Worm (Caenorhabditis elegans) whole organism, L1 larva: Measurements from ENCODE around the gene mct-6.

ENCODE experiments used
- C04F5.9 ChIP-seq: sonication (generic microtip); optimal IDR thresholded peaks from 2 replicates; lab custom pipeline; 2016; ENCODE audit warnings: missing genetic modification characterization, missing compliant biosample characterization
- aha-1 ChIP-seq: fragments of 150-350 bp; optimal IDR thresholded peaks from 2 replicates; lab custom pipeline; 2014; ENCODE audit warnings: missing biosample characterization, missing genetic modification characterization
- alr-1 ChIP-seq: fragments of 200-800 bp; sonication (Bioruptor generic); optimal IDR thresholded peaks from 2 replicates; lab custom pipeline; 2018; ENCODE audit warnings: borderline replicate concordance, mild to moderate bottlenecking, missing genetic modification characterization, missing compliant biosample characterization
- ama-1 ChIP-seq: fragments of 150-350 bp; optimal IDR thresholded peaks from 2 replicates; lab custom pipeline; 2014
- blmp-1 ChIP-seq: fragments of 150-350 bp; optimal IDR thresholded peaks from 2 replicates; lab custom pipeline; 2014; ENCODE audit warnings: missing biosample characterization, missing genetic modification characterization
- ceh-82 ChIP-seq, 3 experiments: fragments of 150-350 bp in 1 of 3; sonication (generic microtip) in 2 of 3; optimal IDR thresholded peaks; 2 replicates each; lab custom pipeline; 2014 to 2017; ENCODE audit warnings: missing biosample characterization in 3 of 3, missing genetic modification characterization in 3 of 3
- dpl-1 ChIP-seq, 3 experiments: fragments of 150-350 bp in 2 of 3; sonication (generic microtip) in 1 of 3; optimal IDR thresholded peaks; 2 replicates each; lab custom pipeline; 2014 to 2017; ENCODE audit warnings: missing biosample characterization in 3 of 3, missing genetic modification characterization in 3 of 3, missing genetic modification reagents in 3 of 3
- efl-1 ChIP-seq, 4 experiments: fragments of 150-350 bp; optimal IDR thresholded peaks in 3 of 4; peaks in 1 of 4; 1 replicate in 1 of 4; 2 replicates in 3 of 4; lab custom pipeline; 2014; ENCODE audit warnings: missing biosample characterization in 2 of 4, missing genetic modification characterization in 2 of 4, missing genetic modification reagents in 2 of 4
- egl-27 ChIP-seq, 2 experiments: fragments of 150-350 bp in 1 of 2; sonication (generic microtip); optimal IDR thresholded peaks; 3 replicates each; lab custom pipeline; 2017 to 2018; ENCODE audit warnings: missing biosample characterization in 2 of 2, missing genetic modification characterization in 2 of 2, missing genetic modification reagents in 2 of 2
- elt-3 ChIP-seq, 6 experiments: fragments of 150-350 bp in 1 of 6; sonication (generic microtip); optimal IDR thresholded peaks; 2 replicates each; lab custom pipeline; 2017 to 2018; ENCODE audit warnings: missing biosample characterization in 6 of 6, missing genetic modification characterization in 6 of 6, inconsistent platforms in 1 of 6
- ets-5 ChIP-seq: fragments of 200-800 bp; sonication (Bioruptor generic); IDR thresholded peaks from 2 replicates; pipeline ENCODE4 v1.3.6; 2022; ENCODE audit warnings: missing genetic modification characterization, missing compliant biosample characterization
- fkh-10 ChIP-seq: sonication (generic microtip); optimal IDR thresholded peaks from 2 replicates; lab custom pipeline; 2017; ENCODE audit warnings: missing biosample characterization, missing genetic modification reagents, missing genetic modification characterization
- fkh-4 ChIP-seq: sonication (generic microtip); optimal IDR thresholded peaks from 2 replicates; lab custom pipeline; 2016; ENCODE audit warnings: missing compliant biosample characterization, missing genetic modification characterization, borderline replicate concordance
- fkh-8 ChIP-seq: sonication (generic microtip); optimal IDR thresholded peaks from 2 replicates; lab custom pipeline; 2016; ENCODE audit warnings: mild to moderate bottlenecking, missing genetic modification characterization, missing compliant biosample characterization
- fos-1 ChIP-seq: fragments of 150-350 bp; optimal IDR thresholded peaks from 2 replicates; lab custom pipeline; 2014; ENCODE audit warnings: missing biosample characterization, missing genetic modification characterization
- grh-1 ChIP-seq: fragments of 200-800 bp; sonication (Bioruptor generic); IDR thresholded peaks from 2 replicates; pipeline ENCODE4 v1.3.6; 2022; ENCODE audit warnings: missing genetic modification reagents, missing genetic modification characterization, missing compliant biosample characterization
- isw-1 ChIP-seq: fragments of 200-800 bp; sonication (Bioruptor generic); IDR thresholded peaks from 2 replicates; pipeline ENCODE4 v1.3.6; 2022; ENCODE audit warnings: missing genetic modification characterization, missing compliant biosample characterization
- jun-1 ChIP-seq: fragments of 150-350 bp; optimal IDR thresholded peaks from 2 replicates; lab custom pipeline; 2014; ENCODE audit warnings: missing biosample characterization, missing genetic modification reagents, missing genetic modification characterization
- lin-13 ChIP-seq: fragments of 150-350 bp; optimal IDR thresholded peaks from 2 replicates; lab custom pipeline; 2014; ENCODE audit warnings: missing biosample characterization, missing genetic modification reagents, missing genetic modification characterization
- lin-14 ChIP-seq: fragments of 200-800 bp; sonication (Bioruptor generic); optimal IDR thresholded peaks from 2 replicates; lab custom pipeline; 2018; ENCODE audit warnings: mild to moderate bottlenecking, missing genetic modification characterization, moderate library complexity, missing compliant biosample characterization
- lin-35 ChIP-seq, 2 experiments: fragments of 150-350 bp; optimal IDR thresholded peaks; 2 replicates each; lab custom pipeline; 2014; ENCODE audit warnings: missing biosample characterization in 2 of 2, missing genetic modification characterization in 2 of 2, missing genetic modification reagents in 2 of 2
- lsy-2 ChIP-seq, 2 experiments: fragments of 150-350 bp; optimal IDR thresholded peaks; 2 replicates each; lab custom pipeline; 2014; ENCODE audit warnings: missing biosample characterization in 2 of 2, missing genetic modification characterization in 2 of 2
- mab-9 ChIP-seq: fragments of 200-800 bp; sonication (Bioruptor generic); IDR thresholded peaks from 2 replicates; pipeline ENCODE4 v1.3.6; 2022; ENCODE audit warnings: missing genetic modification reagents, missing genetic modification characterization, missing compliant biosample characterization
- mdl-1 ChIP-seq, 2 experiments: fragments of 150-350 bp; optimal IDR thresholded peaks; 2 replicates each; lab custom pipeline; 2014 to 2017; ENCODE audit warnings: missing biosample characterization in 2 of 2, missing genetic modification characterization in 2 of 2, inconsistent platforms in 1 of 2
- mep-1 ChIP-seq: fragments of 150-350 bp; optimal IDR thresholded peaks from 2 replicates; lab custom pipeline; 2014; ENCODE audit warnings: missing biosample characterization, missing genetic modification characterization
- nhr-12 ChIP-seq: sonication (generic microtip); optimal IDR thresholded peaks from 2 replicates; lab custom pipeline; 2017; ENCODE audit warnings: missing biosample characterization, missing genetic modification characterization
- nhr-19 ChIP-seq: fragments of 200-800 bp; sonication (Bioruptor generic); conservative IDR thresholded peaks from 2 replicates; pipeline ENCODE4 v1.3.6; 2022; ENCODE audit warnings: missing genetic modification characterization, missing compliant biosample characterization
- nhr-20 ChIP-seq: sonication (generic microtip); optimal IDR thresholded peaks from 2 replicates; lab custom pipeline; 2016; ENCODE audit warnings: mild to moderate bottlenecking, missing genetic modification characterization, missing compliant biosample characterization
- nhr-47 ChIP-seq: sonication (generic microtip); optimal IDR thresholded peaks from 2 replicates; lab custom pipeline; 2016; ENCODE audit warnings: mild to moderate bottlenecking, missing genetic modification characterization, moderate library complexity, missing compliant biosample characterization
- nhr-71 ChIP-seq: sonication (generic microtip); optimal IDR thresholded peaks from 2 replicates; lab custom pipeline; 2016; ENCODE audit warnings: mild to moderate bottlenecking, missing genetic modification characterization, moderate library complexity, missing compliant biosample characterization
- nhr-85 ChIP-seq: sonication (generic microtip); peaks from one replicate; lab custom pipeline; 2016; ENCODE audit warnings: missing genetic modification characterization, inconsistent platforms, missing compliant biosample characterization
- pax-3 ChIP-seq: fragments of 200-800 bp; sonication (Bioruptor generic); optimal IDR thresholded peaks from 2 replicates; lab custom pipeline; 2018; ENCODE audit warnings: mild to moderate bottlenecking, missing genetic modification characterization, moderate library complexity, missing compliant biosample characterization
- pqm-1 ChIP-seq: sonication (generic microtip); optimal IDR thresholded peaks from 3 replicates; lab custom pipeline; 2017; ENCODE audit warnings: missing biosample characterization, missing genetic modification characterization
- rnt-1 ChIP-seq: sonication (generic microtip); optimal IDR thresholded peaks from 2 replicates; lab custom pipeline; 2016; ENCODE audit warnings: mild to moderate bottlenecking, missing genetic modification characterization, moderate library complexity, missing compliant biosample characterization
- snu-23 ChIP-seq: sonication (generic microtip); optimal IDR thresholded peaks from 2 replicates; lab custom pipeline; 2016; ENCODE audit warnings: missing genetic modification characterization, missing compliant biosample characterization
- sptf-1 ChIP-seq: fragments of 150-350 bp; optimal IDR thresholded peaks from 2 replicates; lab custom pipeline; 2014; ENCODE audit warnings: missing biosample characterization, missing genetic modification characterization
- swsn-7 ChIP-seq: sonication (generic microtip); optimal IDR thresholded peaks from 2 replicates; lab custom pipeline; 2016; ENCODE audit warnings: missing genetic modification characterization, missing compliant biosample characterization
- tbx-2 ChIP-seq: sonication (generic microtip); optimal IDR thresholded peaks from 2 replicates; lab custom pipeline; 2016; ENCODE audit warnings: missing genetic modification characterization, missing compliant biosample characterization
- unc-130 ChIP-seq: fragments of 150-350 bp; optimal IDR thresholded peaks from 2 replicates; lab custom pipeline; 2017; ENCODE audit warnings: missing biosample characterization, missing genetic modification characterization, inconsistent platforms
- unc-86 ChIP-seq: sonication (generic microtip); optimal IDR thresholded peaks from 2 replicates; lab custom pipeline; 2016; ENCODE audit warnings: missing genetic modification characterization, missing compliant biosample characterization
- vab-15 ChIP-seq: sonication (generic microtip); optimal IDR thresholded peaks from 2 replicates; lab custom pipeline; 2017; ENCODE audit warnings: missing genotype, mild to moderate bottlenecking, missing genetic modification characterization, missing compliant biosample characterization
- xbp-1 ChIP-seq: sonication (generic microtip); optimal IDR thresholded peaks from 2 replicates; lab custom pipeline; 2016; ENCODE audit warnings: missing genetic modification characterization, missing compliant biosample characterization

Gene mct-6

DNA sequence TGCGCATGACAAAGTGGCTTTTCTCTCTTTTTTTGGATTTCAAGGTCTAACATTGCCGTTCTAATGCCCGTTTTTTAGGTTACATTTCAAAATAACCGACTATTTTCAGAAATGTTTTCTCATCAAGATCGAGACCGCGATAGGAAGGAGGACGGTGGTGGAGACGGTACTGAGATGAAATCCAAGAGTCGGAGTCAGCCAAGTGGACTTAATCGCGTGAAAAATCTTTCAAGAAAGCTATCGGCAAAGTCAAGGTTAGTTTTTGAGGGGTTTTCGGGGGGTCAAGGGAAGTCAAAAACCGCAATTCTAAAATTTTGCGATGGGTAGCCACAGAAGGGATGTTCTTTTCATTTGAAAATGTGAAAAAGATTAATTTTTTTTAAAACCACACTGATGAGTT lies 25.7 kb upstream of the mct-6 start, which contains the start of gene aak-2:
TSS of gene aak-2 (plus strand) at position 110 of the 400 bp plus-strand sequence.
- TF ChIP-seq rnt-1 (tag; lab: Kevin White, UChicago) = no peak
- no peak for TF ChIP-seq fkh-10 (GFP tag; lab: Kevin White, UChicago)
- no peak for TF ChIP-seq unc-86 (tag; lab: Kevin White, UChicago)
- peak; percentile 76 for TF ChIP-seq nhr-85 (tag; lab: Kevin White, UChicago)
- no peak for TF ChIP-seq tbx-2 (tag; lab: Kevin White, UChicago)
- no peak for TF ChIP-seq ets-5
- no peak for TF ChIP-seq isw-1 (GFP tag; lab: Robert Waterston, UW)
- TF ChIP-seq fkh-4 (tag; lab: Kevin White, UChicago) = no peak
- TF ChIP-seq alr-1 = no peak
- no peak for TF ChIP-seq C04F5.9 (tag; lab: Kevin White, UChicago)
- TF ChIP-seq egl-27 (tag; optimal IDR thresholded peaks at IDR 0.05; lab: Kevin White, UChicago) = no peak
- TF ChIP-seq nhr-47 = no peak
- peak; percentile 33 for TF ChIP-seq lin-14 (GFP tag; lab: Kevin White, UChicago)
- no peak for TF ChIP-seq snu-23
- TF ChIP-seq aha-1 (tag; lab: Kevin White, UChicago) = no peak
- no peak for TF ChIP-seq nhr-19 (GFP tag; lab: Robert Waterston, UW)
- TF ChIP-seq fos-1 (tag; lab: Kevin White, UChicago) = no peak
- TF ChIP-seq, all 84 proteins: peak for 2

- TF ChIP-seq efl-1 (optimal IDR thresholded peaks at IDR 0.05; lab: Kevin White, UChicago) (peak in 1 of 2 experiments; percentile 12), efl-1 (GFP tag; optimal IDR thresholded peaks at IDR 0.05 in 1 of 2; lab: Kevin White, UChicago) (no peak), pqm-1 (no peak), elt-3 (tag; optimal IDR thresholded peaks at IDR 0.05; lab: Kevin White, UChicago) (peak in 1 of 6 experiments; percentile 46), lin-13 (GFP tag; lab: Kevin White, UChicago) (no peak), xbp-1 (tag; lab: Kevin White, UChicago) (no peak), tbx-2 (tag; lab: Kevin White, UChicago) (peak; percentile 20), mdl-1 (tag; optimal IDR thresholded peaks at IDR 0.05; lab: Kevin White, UChicago) (peak in 1 of 2 experiments; percentile 72), nhr-20 (tag; lab: Kevin White, UChicago) (peak; percentile 2), jun-1 (no peak), egl-27 (tag; optimal IDR thresholded peaks at IDR 0.05; lab: Kevin White, UChicago) (no peak), mep-1 (no peak), rnt-1 (tag; lab: Kevin White, UChicago) (peak; percentile 33), vab-15 (tag; lab: Kevin White, UChicago) (no peak), pax-3 (tag; lab: Kevin White, UChicago) (no peak), ceh-82 (tag; optimal IDR thresholded peaks at IDR 0.05; lab: Kevin White, UChicago) (no peak), ets-5 (no peak), dpl-1 (GFP tag; optimal IDR thresholded peaks at IDR 0.05; lab: Kevin White, UChicago) (no peak), lin-14 (GFP tag; lab: Kevin White, UChicago) (peak; percentile 78), nhr-47 (peak; percentile 38), nhr-19 (GFP tag; lab: Robert Waterston, UW) (peak; percentile 23; the same call in 1 of the 2 replicates), nhr-12 (no peak), mab-9 (GFP tag; lab: Robert Waterston, UW) (no peak), snu-23 (peak; percentile 23), lsy-2 (tag; optimal IDR thresholded peaks at IDR 0.05; lab: Kevin White, UChicago) (peak in 1 of 2 experiments; percentile 10), fkh-8 (tag; lab: Kevin White, UChicago) (peak; percentile 35), ama-1 (lab: Kevin White, UChicago) (no peak), grh-1 (GFP tag; lab: Robert Waterston, UW) (no peak), sptf-1 (no peak), unc-130 (tag; lab: Kevin White, UChicago) (peak; percentile 34), blmp-1 (tag; lab: Kevin White, UChicago) (peak; percentile 17), lin-35 (GFP tag; optimal IDR thresholded peaks at IDR 0.05; lab: Kevin White, UChicago) (peak in 1 of 2 experiments; percentile 55), swsn-7 (peak; percentile 18), nhr-71 (tag; lab: Kevin White, UChicago) (peak; percentile 49)
Observed at ce11 chrX:16793470-16793869, 23.2 kb upstream of the mct-6 start.
